Fruit fly (Drosophila melanogaster): ENCODE data around the gene Trim9.

- no peak for TF ChIP-seq psq (optimal IDR thresholded peaks at IDR 0.05)
- TF ChIP-seq Sin3A (optimal IDR thresholded peaks at IDR 0.05) = no peak
- TF ChIP-seq ttk (optimal IDR thresholded peaks at IDR 0.05) = no peak
- TF ChIP-seq Myc (optimal IDR thresholded peaks at IDR 0.05) = no peak
Observed at dm6 chr2L:10503356-10503977, 41.2 kb upstream of the Trim9 start.
